Fruit fly (Drosophila melanogaster) whole organism, embryonic: ENCODE results near the gene Cp36.

ENCODE experiments used
- BtbVII ChIP-seq: fragments of 200-800 bp; sonication (Bioruptor generic); optimal IDR thresholded peaks from 3 replicates; lab custom pipeline; 2017; ENCODE audit warnings: missing biosample characterization, mild to moderate bottlenecking, missing genetic modification characterization
- CG10654 ChIP-seq: fragments of 200-800 bp; sonication (Bioruptor generic); optimal IDR thresholded peaks from 2 replicates; lab custom pipeline; 2016; ENCODE audit warnings: missing biosample characterization, missing genetic modification characterization
- CG11695 ChIP-seq: fragments of 200-800 bp; sonication (Bioruptor generic); IDR thresholded peaks from 3 replicates; pipeline ENCODE4 v1.3.6; 2022; ENCODE audit warnings: missing biosample characterization, missing genetic modification characterization
- CG12769 ChIP-seq: fragments of 200-800 bp; sonication (Bioruptor generic); optimal IDR thresholded peaks from 2 replicates; lab custom pipeline; 2019; ENCODE audit warnings: missing biosample characterization, mild to moderate bottlenecking, missing genetic modification characterization, moderate library complexity
- CG14050 ChIP-seq: fragments of 200-800 bp; sonication (Bioruptor generic); IDR thresholded peaks from 3 replicates; pipeline ENCODE4 v1.3.6; 2022; ENCODE audit warnings: missing biosample characterization, missing genetic modification characterization
- CG15269 ChIP-seq: fragments of 200-800 bp; sonication (Bioruptor generic); optimal IDR thresholded peaks from 2 replicates; lab custom pipeline; 2018; ENCODE audit warnings: missing biosample characterization, mild to moderate bottlenecking, missing genetic modification characterization, moderate library complexity
- CG15601 ChIP-seq: fragments of 200-800 bp; sonication (Bioruptor generic); optimal IDR thresholded peaks from 3 replicates; lab custom pipeline; 2019; ENCODE audit warnings: missing biosample characterization, mild to moderate bottlenecking, missing genetic modification characterization, moderate library complexity
- CG1647 ChIP-seq: fragments of 200-800 bp; sonication (Bioruptor generic); optimal IDR thresholded peaks from 3 replicates; lab custom pipeline; 2016; ENCODE audit warnings: missing biosample characterization, missing genetic modification characterization
- CG17186 ChIP-seq: fragments of 200-800 bp; sonication (Bioruptor generic); optimal IDR thresholded peaks from 3 replicates; lab custom pipeline; 2017; ENCODE audit warnings: missing biosample characterization, missing genetic modification reagents, missing genetic modification characterization
- CG17359 ChIP-seq: fragments of 200-800 bp; sonication (Bioruptor generic); optimal IDR thresholded peaks from 3 replicates; lab custom pipeline; 2018; ENCODE audit warnings: missing biosample characterization, mild to moderate bottlenecking, missing genetic modification characterization, moderate library complexity
- CG17612 ChIP-seq: fragments of 200-800 bp; sonication (Bioruptor generic); IDR thresholded peaks from 2 replicates; pipeline ENCODE4 v1.3.6; 2022; ENCODE audit warnings: missing biosample characterization, missing genetic modification characterization
- CG17829 ChIP-seq: fragments of 200-800 bp; optimal IDR thresholded peaks from 2 replicates; lab custom pipeline; 2019; ENCODE audit warnings: missing biosample characterization, mild to moderate bottlenecking, missing genetic modification characterization, moderate library complexity
- CG18599 ChIP-seq: fragments of 200-800 bp; sonication (Bioruptor generic); optimal IDR thresholded peaks from 3 replicates; lab custom pipeline; 2017; ENCODE audit warnings: missing biosample characterization, missing genetic modification characterization, mild to moderate bottlenecking, moderate library complexity, missing genetic modification reagents
- CG4707 ChIP-seq: fragments of 200-800 bp; sonication (Bioruptor generic); optimal IDR thresholded peaks from 2 replicates; lab custom pipeline; 2018; ENCODE audit warnings: missing biosample characterization, mild to moderate bottlenecking, missing genetic modification characterization, moderate library complexity
- CG7372 ChIP-seq: fragments of 200-800 bp; sonication (Bioruptor generic); IDR thresholded peaks from 2 replicates; pipeline ENCODE4 v1.3.6; 2022; ENCODE audit warnings: missing biosample characterization, missing genetic modification characterization
- CG7786 ChIP-seq: fragments of 200-800 bp; sonication (Bioruptor generic); optimal IDR thresholded peaks from 2 replicates; lab custom pipeline; 2016; ENCODE audit warnings: missing biosample characterization, missing genetic modification characterization
- CG7839 ChIP-seq: fragments of 200-800 bp; sonication (Bioruptor generic); optimal IDR thresholded peaks from 3 replicates; lab custom pipeline; 2018; ENCODE audit warnings: missing biosample characterization, mild to moderate bottlenecking, missing genetic modification characterization, moderate library complexity
- CG7987 ChIP-seq: fragments of 200-800 bp; sonication (Bioruptor generic); optimal IDR thresholded peaks from 2 replicates; lab custom pipeline; 2018; ENCODE audit warnings: missing biosample characterization, mild to moderate bottlenecking, missing genetic modification characterization, moderate library complexity
- CG8290 ChIP-seq, 3 experiments: fragments of 200-800 bp; sonication (Bioruptor generic); optimal IDR thresholded peaks; 2 replicates each; lab custom pipeline; 2016 to 2019; ENCODE audit warnings: missing biosample characterization in 3 of 3, missing genetic modification characterization in 3 of 3, mild to moderate bottlenecking in 2 of 3, moderate library complexity in 1 of 3
- CG8359 ChIP-seq: fragments of 200-800 bp; sonication (Bioruptor generic); optimal IDR thresholded peaks from 2 replicates; lab custom pipeline; 2017; ENCODE audit warnings: missing biosample characterization, mild to moderate bottlenecking, missing genetic modification characterization, borderline replicate concordance
- CG9437 ChIP-seq: fragments of 200-800 bp; sonication (Bioruptor generic); optimal IDR thresholded peaks from 2 replicates; lab custom pipeline; 2018; ENCODE audit warnings: missing biosample characterization, mild to moderate bottlenecking, missing genetic modification characterization
- CG9817 ChIP-seq: fragments of 200-800 bp; sonication (Bioruptor generic); optimal IDR thresholded peaks from 2 replicates; lab custom pipeline; 2018; ENCODE audit warnings: missing biosample characterization, mild to moderate bottlenecking, missing genetic modification characterization, moderate library complexity
- H2.0 ChIP-seq: fragments of 200-800 bp; sonication (Bioruptor generic); IDR thresholded peaks from 2 replicates; pipeline ENCODE4 v1.3.6; 2022; ENCODE audit warnings: missing biosample characterization, missing genetic modification characterization
- Hr51 ChIP-seq, 2 experiments: fragments of 200-800 bp; sonication (Bioruptor generic); optimal IDR thresholded peaks; 2 replicates in 1 of 2; 3 replicates in 1 of 2; lab custom pipeline; 2016 to 2018; ENCODE audit warnings: missing biosample characterization in 2 of 2, missing genetic modification characterization in 2 of 2, mild to moderate bottlenecking in 1 of 2, moderate library complexity in 1 of 2
- MESR4 ChIP-seq: fragments of 200-800 bp; sonication (Bioruptor generic); optimal IDR thresholded peaks from 2 replicates; lab custom pipeline; 2018; ENCODE audit warnings: missing biosample characterization, mild to moderate bottlenecking, missing genetic modification characterization, moderate library complexity
- Meics ChIP-seq: fragments of 200-800 bp; sonication (Bioruptor generic); optimal IDR thresholded peaks from 2 replicates; lab custom pipeline; 2017; ENCODE audit warnings: missing biosample characterization, mild to moderate bottlenecking, missing genetic modification characterization
- Oli ChIP-seq: fragments of 200-800 bp; sonication (Bioruptor generic); optimal IDR thresholded peaks from 2 replicates; lab custom pipeline; 2018; ENCODE audit warnings: missing biosample characterization, mild to moderate bottlenecking, missing genetic modification characterization, moderate library complexity
- Rfx ChIP-seq: fragments of 200-800 bp; sonication (Bioruptor generic); IDR thresholded peaks from 2 replicates; pipeline ENCODE4 v1.3.6; 2022; ENCODE audit warnings: missing biosample characterization, missing genetic modification characterization
- Xbp1 ChIP-seq: fragments of 200-800 bp; sonication (Bioruptor generic); optimal IDR thresholded peaks from 3 replicates; lab custom pipeline; 2016; ENCODE audit warnings: missing biosample characterization, mild to moderate bottlenecking, missing genetic modification characterization
- ara ChIP-seq: fragments of 200-800 bp; sonication (Bioruptor generic); IDR thresholded peaks from 2 replicates; pipeline ENCODE4 v1.3.6; 2022; ENCODE audit warnings: missing biosample characterization, missing genetic modification characterization
- az2 ChIP-seq: fragments of 200-800 bp; sonication (Bioruptor generic); optimal IDR thresholded peaks from 3 replicates; lab custom pipeline; 2016; ENCODE audit warnings: missing biosample characterization, missing genetic modification characterization
- cwo ChIP-seq: fragments of 200-800 bp; sonication (Bioruptor generic); optimal IDR thresholded peaks from 3 replicates; lab custom pipeline; 2017; ENCODE audit warnings: missing biosample characterization, missing genetic modification characterization, mild to moderate bottlenecking, moderate library complexity, missing genetic modification reagents
- dati ChIP-seq: fragments of 200-800 bp; sonication (Bioruptor generic); IDR thresholded peaks from 2 replicates; pipeline ENCODE4 v1.3.6; 2022; ENCODE audit warnings: missing biosample characterization, missing genetic modification characterization
- disco-r ChIP-seq: fragments of 200-800 bp; sonication (Bioruptor generic); optimal IDR thresholded peaks from 2 replicates; lab custom pipeline; 2016; ENCODE audit warnings: missing biosample characterization, missing genetic modification characterization
- ems ChIP-seq: fragments of 200-800 bp; sonication (Bioruptor generic); optimal IDR thresholded peaks from 3 replicates; lab custom pipeline; 2016; ENCODE audit warnings: missing biosample characterization, missing genetic modification characterization
- fd3F ChIP-seq: fragments of 200-800 bp; sonication (Bioruptor generic); optimal IDR thresholded peaks from 2 replicates; lab custom pipeline; 2018; ENCODE audit warnings: missing biosample characterization, mild to moderate bottlenecking, missing genetic modification characterization, moderate library complexity
- fd96Cb ChIP-seq: fragments of 200-800 bp; sonication (Bioruptor generic); optimal IDR thresholded peaks from 2 replicates; lab custom pipeline; 2018; ENCODE audit warnings: missing biosample characterization, mild to moderate bottlenecking, missing genetic modification characterization, moderate library complexity
- gcm2 ChIP-seq: fragments of 200-800 bp; sonication (Bioruptor generic); optimal IDR thresholded peaks from 2 replicates; lab custom pipeline; 2016; ENCODE audit warnings: missing biosample characterization, missing genetic modification characterization
- h ChIP-seq: fragments of >200 bp; optimal IDR thresholded peaks from 2 replicates; lab custom pipeline; 2017
- inv ChIP-seq: fragments of 200-800 bp; sonication (Bioruptor generic); IDR thresholded peaks from 2 replicates; pipeline ENCODE4 v1.3.6; 2022; ENCODE audit warnings: missing biosample characterization, missing genetic modification characterization; ENCODE audit not compliant: partially characterized antibody
- jigr1 ChIP-seq: fragments of 200-800 bp; sonication (Bioruptor generic); IDR thresholded peaks from 3 replicates; pipeline ENCODE4 v1.3.6; 2022; ENCODE audit warnings: missing biosample characterization, missing genetic modification characterization
- jumu ChIP-seq: fragments of 200-800 bp; sonication (Bioruptor generic); optimal IDR thresholded peaks from 3 replicates; lab custom pipeline; 2016; ENCODE audit warnings: missing biosample characterization, missing genetic modification characterization
- otp ChIP-seq: fragments of 200-800 bp; sonication (Bioruptor generic); IDR thresholded peaks from 3 replicates; pipeline ENCODE4, ENCODE4 v1.3.6; 2022; ENCODE audit warnings: missing biosample characterization, missing genetic modification characterization
- prd ChIP-seq, 3 experiments: fragments of >200 bp in 2 of 3; fragments of 200-800 bp in 1 of 3; sonication (Bioruptor generic) in 1 of 3; optimal IDR thresholded peaks in 2 of 3; IDR thresholded peaks in 1 of 3; 2 replicates in 2 of 3; 3 replicates in 1 of 3; pipeline versions ENCODE4 v1.3.6 to Lab custom; 2017 to 2022; ENCODE audit warnings: missing biosample characterization in 1 of 3, missing genetic modification characterization in 1 of 3
- pzg ChIP-seq: fragments of 200-800 bp; sonication (Bioruptor generic); optimal IDR thresholded peaks from 3 replicates; lab custom pipeline; 2018; ENCODE audit warnings: missing biosample characterization, mild to moderate bottlenecking, missing genetic modification characterization, moderate library complexity
- slbo ChIP-seq: fragments of 200-800 bp; sonication (Bioruptor generic); IDR thresholded peaks from 2 replicates; pipeline ENCODE4 v1.3.6; 2022; ENCODE audit warnings: missing biosample characterization, missing genetic modification characterization
- so ChIP-seq: fragments of 200-800 bp; sonication (Bioruptor generic); IDR thresholded peaks from 3 replicates; pipeline ENCODE4 v1.3.6; 2022; ENCODE audit warnings: missing biosample characterization, missing genetic modification characterization
- sob ChIP-seq: fragments of 200-800 bp; sonication (Bioruptor generic); IDR thresholded peaks from 2 replicates; pipeline ENCODE4 v1.3.6; 2022; ENCODE audit warnings: missing biosample characterization, missing genetic modification characterization
- unpg ChIP-seq: fragments of 200-800 bp; sonication (Bioruptor generic); optimal IDR thresholded peaks from 3 replicates; lab custom pipeline; 2018; ENCODE audit warnings: missing biosample characterization, mild to moderate bottlenecking, missing genetic modification characterization, moderate library complexity
- zfh1 ChIP-seq: fragments of 200-800 bp; sonication (Bioruptor generic); IDR thresholded peaks from 3 replicates; pipeline ENCODE4 v1.3.6; 2022; ENCODE audit warnings: missing biosample characterization, missing genetic modification characterization

Gene Cp36

dm6 chrX:8499151-8499550 lies 20.0 kb downstream of the Cp36 start (continued):
- no peak for TF ChIP-seq MESR4 (GFP tag; lab: Kevin White, UChicago)
- no peak for TF ChIP-seq CG14050
- no peak for TF ChIP-seq fd3F (GFP tag; lab: Kevin White, UChicago)
- no peak for TF ChIP-seq CG4707
- no peak for TF ChIP-seq disco-r (GFP tag; lab: Kevin White, UChicago)
- no peak for TF ChIP-seq CG12769 (tag; lab: Kevin White, UChicago)
- no peak for TF ChIP-seq jumu
- TF ChIP-seq Meics = no peak
- TF ChIP-seq h (lab: Kevin White, UChicago) = no peak
- no peak for TF ChIP-seq CG18599 (GFP tag; lab: Kevin White, UChicago)
- no peak for TF ChIP-seq jigr1 (GFP tag; lab: Robert Waterston, UW)
- no peak for TF ChIP-seq CG8359 (GFP tag; lab: Kevin White, UChicago)
- no peak for TF ChIP-seq CG15601
- TF ChIP-seq pzg (GFP tag; lab: Kevin White, UChicago) = no peak
- no peak for TF ChIP-seq az2 (GFP tag; lab: Kevin White, UChicago)
- no peak for TF ChIP-seq CG9817 (tag; lab: Kevin White, UChicago)
- no peak for TF ChIP-seq dati (GFP tag; lab: Robert Waterston, UW)
- peak in 1 of 2 experiments; percentile 24 for TF ChIP-seq Hr51 (GFP tag; optimal IDR thresholded peaks at IDR 0.05; lab: Kevin White, UChicago)
- TF ChIP-seq CG8290 (GFP tag; optimal IDR thresholded peaks at IDR 0.05; lab: Kevin White, UChicago) = no peak
- TF ChIP-seq CG8290 (tag; optimal IDR thresholded peaks at IDR 0.05; lab: Kevin White, UChicago) = no peak
- TF ChIP-seq Oli (tag; lab: Kevin White, UChicago) = no peak
- peak; percentile 31; the same call in 1 of the 3 replicates for TF ChIP-seq zfh1 (GFP tag; lab: Robert Waterston, UW)
- TF ChIP-seq CG10654 (GFP tag; lab: Kevin White, UChicago) = no peak
- TF ChIP-seq Rfx (GFP tag; lab: Robert Waterston, UW) = peak; percentile 49
- TF ChIP-seq otp (GFP tag; lab: Robert Waterston, UW) = no peak
- TF ChIP-seq prd (optimal IDR thresholded peaks at IDR 0.05; lab: Kevin White, UChicago) = no peak
- peak; percentile 32; the same call in 1 of the 3 replicates for TF ChIP-seq prd (GFP tag; IDR thresholded peaks at IDR 0.05; lab: Robert Waterston, UW)
- no peak for TF ChIP-seq unpg (GFP tag; lab: Kevin White, UChicago)
- TF ChIP-seq CG9437 (GFP tag; lab: Kevin White, UChicago) = no peak
- TF ChIP-seq BtbVII (GFP tag; lab: Kevin White, UChicago) = no peak
- TF ChIP-seq CG17612 (GFP tag; lab: Robert Waterston, UW) = no peak
- no peak for TF ChIP-seq inv (GFP tag; lab: Robert Waterston, UW)
- 0 out of 3 replicates have a peak, but pooled peaks have one; percentile 25 for TF ChIP-seq CG11695 (GFP tag; lab: Robert Waterston, UW)
- 0 out of 2 replicates have a peak, but pooled peaks have one; percentile 35 for TF ChIP-seq ara (GFP tag; lab: Robert Waterston, UW)
- peak; percentile 24; the same call in 1 of the 2 replicates for TF ChIP-seq sob
- TF ChIP-seq CG7987 (GFP tag; lab: Kevin White, UChicago) = no peak
- TF ChIP-seq slbo (GFP tag; lab: Robert Waterston, UW) = peak; percentile 32; the same call in 1 of the 2 replicates
- no peak for TF ChIP-seq CG17186 (GFP tag; lab: Kevin White, UChicago)
- TF ChIP-seq H2.0 = peak; percentile 24; the same call in 1 of the 2 replicates
- TF ChIP-seq gcm2 (GFP tag; lab: Kevin White, UChicago) = no peak
- no peak for TF ChIP-seq so (GFP tag; lab: Robert Waterston, UW)
- peak; percentile 5 for TF ChIP-seq fd96Cb
- peak; percentile 4 for TF ChIP-seq CG7839
- no peak for TF ChIP-seq CG7372 (GFP tag; lab: Robert Waterston, UW)
- TF ChIP-seq CG15269 = peak; percentile 1
- no peak for TF ChIP-seq CG17829
- TF ChIP-seq CG7786 (GFP tag; lab: Kevin White, UChicago) = peak; percentile 4
- TF ChIP-seq cwo = no peak
- peak; percentile 17 for TF ChIP-seq Xbp1
- no peak for TF ChIP-seq ems (GFP tag; lab: Kevin White, UChicago)
- peak; percentile 4 for TF ChIP-seq CG1647 (GFP tag; lab: Kevin White, UChicago)
- TF ChIP-seq CG17359 (tag; lab: Kevin White, UChicago) = peak; percentile 24
